Worm (Caenorhabditis elegans): ENCODE data around the gene Y62H9A.5.

DNA sequence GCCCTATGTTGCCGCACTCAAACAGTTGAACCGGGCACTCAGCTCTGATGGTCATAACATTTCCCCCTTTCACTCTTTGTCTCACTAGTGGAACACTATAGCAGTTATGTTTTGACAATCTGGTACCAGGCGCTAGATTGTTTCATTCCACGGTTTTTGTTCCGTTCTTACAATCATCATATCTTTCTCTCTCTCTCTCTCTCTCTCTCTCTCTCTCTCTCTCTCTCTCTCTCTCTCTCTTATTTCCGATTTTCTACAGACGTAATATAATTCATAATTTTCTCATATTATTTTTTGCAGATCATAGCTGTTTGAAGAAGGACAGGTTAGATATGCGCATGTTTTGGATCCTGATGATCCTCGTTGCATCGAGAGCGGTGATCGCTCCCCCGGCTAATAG lies 31.1 kb upstream of the Y62H9A.5 start, which contains the start of gene Y62H9A.12:
- no peak for TF ChIP-seq sea-2 (GFP tag; IDR thresholded peaks at IDR 0.05)
- no peak for TF ChIP-seq T26A5.8 (tag; optimal IDR thresholded peaks at IDR 0.05)
- no peak for TF ChIP-seq T07F8.4 (tag; optimal IDR thresholded peaks at IDR 0.05)
- TF ChIP-seq die-1 (tag; optimal IDR thresholded peaks at IDR 0.05): no peak
- no peak for TF ChIP-seq Y95B8A.8 (GFP tag; IDR thresholded peaks at IDR 0.05)
- no peak for TF ChIP-seq cebp-2 (GFP tag; IDR thresholded peaks at IDR 0.05)
- TF ChIP-seq F57A8.1 (GFP tag; optimal IDR thresholded peaks at IDR 0.05): no peak
- TF ChIP-seq hmg-1.2 (GFP tag; IDR thresholded peaks at IDR 0.05): no peak
- TF ChIP-seq efl-1 (GFP tag; optimal IDR thresholded peaks at IDR 0.05): no peak
- TF ChIP-seq pha-4 (tag; optimal IDR thresholded peaks at IDR 0.05): no peak
- no peak for TF ChIP-seq lag-1 (GFP tag; IDR thresholded peaks at IDR 0.05)
- TF ChIP-seq akir-1 (GFP tag; optimal IDR thresholded peaks at IDR 0.05): no peak
- TF ChIP-seq zim-3 (tag; optimal IDR thresholded peaks at IDR 0.05): no peak
- no peak for TF ChIP-seq lin-40 (tag; optimal IDR thresholded peaks at IDR 0.05)

Data from whole organism, young adult.